Fruit fly (Drosophila melanogaster) whole organism, adult: ENCODE data around the gene Grl36b.

Experiments used
- CG11617 ChIP-seq: fragments of 200-800 bp; sonication (Bioruptor generic); optimal IDR thresholded peaks from 2 replicates; lab custom pipeline; 2017; ENCODE audit warnings: mild to moderate bottlenecking, missing biosample characterization, missing genetic modification reagents, missing genetic modification characterization
- CG12768 ChIP-seq: fragments of 200-800 bp; sonication (Bioruptor generic); optimal IDR thresholded peaks from 2 replicates; lab custom pipeline; 2017; ENCODE audit warnings: missing biosample characterization, missing genetic modification characterization, mild to moderate bottlenecking, moderate library complexity, missing genetic modification reagents
- CG14711 ChIP-seq: fragments of 200-800 bp; sonication (Bioruptor generic); optimal IDR thresholded peaks from 2 replicates; lab custom pipeline; 2018; ENCODE audit warnings: missing biosample characterization, mild to moderate bottlenecking, missing genetic modification characterization, moderate library complexity
- CG1620 ChIP-seq: fragments of 200-800 bp; sonication (Bioruptor generic); optimal IDR thresholded peaks from 2 replicates; lab custom pipeline; 2016; ENCODE audit warnings: missing biosample characterization, missing genetic modification characterization
- CG33017 ChIP-seq: fragments of 200-800 bp; sonication (Bioruptor generic); optimal IDR thresholded peaks from 2 replicates; lab custom pipeline; 2018; ENCODE audit warnings: missing biosample characterization, mild to moderate bottlenecking, missing genetic modification characterization, moderate library complexity
- CG5204 ChIP-seq: fragments of 200-800 bp; sonication (Bioruptor generic); optimal IDR thresholded peaks from 2 replicates; lab custom pipeline; 2016; ENCODE audit warnings: missing biosample characterization, missing genetic modification characterization
- CG7045 ChIP-seq: fragments of 200-800 bp; sonication (Bioruptor generic); optimal IDR thresholded peaks from 2 replicates; lab custom pipeline; 2017; ENCODE audit warnings: missing biosample characterization, mild to moderate bottlenecking, missing genetic modification characterization
- CG7101 ChIP-seq: fragments of 200-800 bp; sonication (Bioruptor generic); optimal IDR thresholded peaks from 2 replicates; lab custom pipeline; 2018; ENCODE audit warnings: missing biosample characterization, mild to moderate bottlenecking, missing genetic modification characterization, moderate library complexity
- Clk ChIP-seq: fragments of 200-800 bp; sonication (Bioruptor generic); optimal IDR thresholded peaks from 2 replicates; lab custom pipeline; 2017; ENCODE audit warnings: missing biosample characterization, missing genetic modification characterization
- Crg-1 ChIP-seq: fragments of 200-800 bp; sonication (Bioruptor generic); optimal IDR thresholded peaks from 2 replicates; lab custom pipeline; 2016; ENCODE audit warnings: missing biosample characterization, missing genetic modification characterization
- Hr96 ChIP-seq: fragments of 200-800 bp; sonication (Bioruptor generic); optimal IDR thresholded peaks from 2 replicates; lab custom pipeline; 2016; ENCODE audit warnings: missing biosample characterization, missing genetic modification characterization
- Mnt ChIP-seq: fragments of 200-800 bp; sonication (Bioruptor generic); optimal IDR thresholded peaks from 2 replicates; lab custom pipeline; 2016; ENCODE audit warnings: missing biosample characterization, mild to moderate bottlenecking, missing genetic modification characterization
- bab1 ChIP-seq: fragments of 200-800 bp; sonication (Bioruptor generic); optimal IDR thresholded peaks from 3 replicates; lab custom pipeline; 2019; ENCODE audit warnings: missing biosample characterization, mild to moderate bottlenecking, missing genetic modification characterization, moderate library complexity
- cic ChIP-seq: fragments of 200-800 bp; sonication (Bioruptor generic); optimal IDR thresholded peaks from 2 replicates; lab custom pipeline; 2017; ENCODE audit warnings: missing biosample characterization, mild to moderate bottlenecking, missing genetic modification characterization, moderate library complexity
- cnc ChIP-seq, 2 experiments: fragments of >200 bp; optimal IDR thresholded peaks; 2 replicates each; lab custom pipeline; 2017
- kay ChIP-seq: fragments of 200-800 bp; sonication (Bioruptor generic); peaks from one replicate; lab custom pipeline; 2016; ENCODE audit warnings: missing biosample characterization, missing genetic modification characterization, borderline replicate concordance
- ovo ChIP-seq: fragments of 200-800 bp; sonication (Bioruptor generic); optimal IDR thresholded peaks from 2 replicates; lab custom pipeline; 2016; ENCODE audit warnings: missing biosample characterization, missing genetic modification characterization
- pad ChIP-seq: fragments of 200-800 bp; sonication (Bioruptor generic); optimal IDR thresholded peaks from 3 replicates; lab custom pipeline; 2017; ENCODE audit warnings: missing biosample characterization, missing genetic modification characterization, mild to moderate bottlenecking, moderate library complexity, missing genetic modification reagents
- tj ChIP-seq: fragments of 200-800 bp; sonication (Bioruptor generic); optimal IDR thresholded peaks from 3 replicates; lab custom pipeline; 2017; ENCODE audit warnings: missing biosample characterization, mild to moderate bottlenecking, missing genetic modification characterization, moderate library complexity
- toe ChIP-seq: fragments of 200-800 bp; sonication (Bioruptor generic); optimal IDR thresholded peaks from 2 replicates; lab custom pipeline; 2016; ENCODE audit warnings: missing biosample characterization, missing genetic modification characterization

Gene Grl36b

dm6 chr2L:18146618-18147099 lies 21.1 kb upstream of the Grl36b start:
- TF ChIP-seq CG7045: no peak
- TF ChIP-seq CG1620 (GFP tag; lab: Kevin White, UChicago): no peak
- TF ChIP-seq cic (GFP tag; lab: Kevin White, UChicago): no peak
- TF ChIP-seq Mnt: no peak
- TF ChIP-seq pad: no peak
- no peak for TF ChIP-seq CG14711
- TF ChIP-seq cnc (optimal IDR thresholded peaks at IDR 0.05; lab: Kevin White, UChicago): no peak
- no peak for TF ChIP-seq toe (GFP tag; lab: Kevin White, UChicago)
- no peak for TF ChIP-seq bab1
- no peak for TF ChIP-seq ovo

- TF ChIP-seq Crg-1 (GFP tag; lab: Kevin White, UChicago) (no peak), Hr96 (no peak), pad (no peak), kay (GFP tag; lab: Kevin White, UChicago) (no peak), cnc (optimal IDR thresholded peaks at IDR 0.05; lab: Kevin White, UChicago) (no peak), Mnt (no peak), CG7101 (tag; lab: Kevin White, UChicago) (no peak), toe (GFP tag; lab: Kevin White, UChicago) (no peak)
Observed at dm6 chr2L:18145826-18146225, 20.3 kb upstream of the Grl36b start.

dm6 chr2L:18145253-18145652 lies 19.7 kb upstream of the Grl36b start:
- TF ChIP-seq CG12768 (no peak), Mnt (no peak)

- TF ChIP-seq Crg-1 (GFP tag; lab: Kevin White, UChicago) (no peak), Clk (GFP tag; lab: Kevin White, UChicago) (no peak), CG7045 (no peak), bab1 (no peak), CG5204 (GFP tag; lab: Kevin White, UChicago) (no peak), CG7101 (tag; lab: Kevin White, UChicago) (no peak), cic (GFP tag; lab: Kevin White, UChicago) (no peak), CG11617 (GFP tag; lab: Kevin White, UChicago) (no peak), CG1620 (GFP tag; lab: Kevin White, UChicago) (no peak)
Observed at dm6 chr2L:18144268-18144834, 18.8 kb upstream of the Grl36b start.

dm6 chr2L:18143176-18143575 lies 17.6 kb upstream of the Grl36b start:
- TF ChIP-seq Crg-1 (GFP tag; lab: Kevin White, UChicago): no peak
- TF ChIP-seq cic (GFP tag; lab: Kevin White, UChicago): peak; percentile 15
- TF ChIP-seq pad: no peak
- TF ChIP-seq Clk (GFP tag; lab: Kevin White, UChicago): no peak
- no peak for TF ChIP-seq CG7101 (tag; lab: Kevin White, UChicago)

- TF ChIP-seq ovo: no peak
- no peak for TF ChIP-seq Crg-1 (GFP tag; lab: Kevin White, UChicago)
- no peak for TF ChIP-seq cnc (optimal IDR thresholded peaks at IDR 0.05; lab: Kevin White, UChicago)
- TF ChIP-seq bab1: peak; percentile 5
- no peak for TF ChIP-seq pad
- TF ChIP-seq Clk (GFP tag; lab: Kevin White, UChicago): no peak
- no peak for TF ChIP-seq toe (GFP tag; lab: Kevin White, UChicago)
- peak; percentile 49 for TF ChIP-seq CG11617 (GFP tag; lab: Kevin White, UChicago)
- no peak for TF ChIP-seq CG1620 (GFP tag; lab: Kevin White, UChicago)
- TF ChIP-seq Mnt: no peak
- peak; percentile 32 for TF ChIP-seq CG5204 (GFP tag; lab: Kevin White, UChicago)
- peak; percentile 34 for TF ChIP-seq CG7101 (tag; lab: Kevin White, UChicago)
- peak; percentile 15 for TF ChIP-seq CG12768
- no peak for TF ChIP-seq kay (GFP tag; lab: Kevin White, UChicago)
- TF ChIP-seq cic (GFP tag; lab: Kevin White, UChicago): no peak
- peak; percentile 35 for TF ChIP-seq CG33017 (tag; lab: Kevin White, UChicago)
- TF ChIP-seq CG14711: peak; percentile 27
- TF ChIP-seq tj (GFP tag; lab: Kevin White, UChicago): peak; percentile 77
- no peak for TF ChIP-seq Hr96
- no peak for TF ChIP-seq CG7045
Observed at dm6 chr2L:18141471-18142345, 16.2 kb upstream of the Grl36b start.

dm6 chr2L:18140544-18140943 lies 15.0 kb upstream of the Grl36b start:
- TF ChIP-seq Clk (GFP tag; lab: Kevin White, UChicago) (no peak), CG5204 (GFP tag; lab: Kevin White, UChicago) (no peak), CG33017 (tag; lab: Kevin White, UChicago) (no peak), Mnt (no peak), kay (GFP tag; lab: Kevin White, UChicago) (no peak), CG11617 (GFP tag; lab: Kevin White, UChicago) (no peak), toe (GFP tag; lab: Kevin White, UChicago) (no peak), CG14711 (no peak), tj (GFP tag; lab: Kevin White, UChicago) (no peak), CG1620 (GFP tag; lab: Kevin White, UChicago) (no peak), pad (no peak), cnc (optimal IDR thresholded peaks at IDR 0.05; lab: Kevin White, UChicago) (no peak), CG7101 (tag; lab: Kevin White, UChicago) (no peak), CG12768 (no peak), Hr96 (no peak), CG7045 (no peak), ovo (no peak), bab1 (no peak)
